Fruit fly (Drosophila melanogaster): Measurements from ENCODE around the gene HGTX.

DNA sequence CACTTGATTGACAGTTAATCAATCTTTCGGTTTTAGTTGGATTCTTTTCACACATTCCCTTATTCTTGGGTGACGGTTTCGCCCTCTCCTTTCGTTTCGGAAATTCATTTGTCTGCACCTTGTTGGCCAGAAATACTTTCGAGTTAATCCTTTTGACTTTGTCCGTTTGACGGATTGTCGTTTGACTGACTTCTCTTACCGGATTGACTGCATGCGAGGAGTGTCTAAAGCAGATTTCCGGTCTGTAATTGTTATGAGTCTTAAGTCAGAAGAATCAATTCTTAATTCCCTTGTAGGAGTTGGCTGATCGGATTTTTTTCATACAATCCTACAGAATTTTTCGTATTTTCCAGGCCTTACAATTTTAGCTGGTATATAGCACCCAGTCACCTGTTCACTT, 16.6 kb downstream of the HGTX start:
- TF ChIP-seq Sin3A (optimal IDR thresholded peaks at IDR 0.05) (no peak), psq (optimal IDR thresholded peaks at IDR 0.05) (no peak), h (optimal IDR thresholded peaks at IDR 0.05) (no peak), insv (optimal IDR thresholded peaks at IDR 0.05) (no peak), Myc (optimal IDR thresholded peaks at IDR 0.05) (no peak), ttk (optimal IDR thresholded peaks at IDR 0.05) (no peak)

Data from Kc167 (cell line).